Worm (Caenorhabditis elegans): Measurements from ENCODE around the gene fbxb-83.

ce11 chrIII:117857-118256 is 27.2 kb downstream of the fbxb-83 start:
- TF ChIP-seq flt-1 (GFP tag; IDR thresholded peaks at IDR 0.05) = no peak
- TF ChIP-seq ztf-23 (GFP tag; IDR thresholded peaks at IDR 0.05) = no peak
- no peak for TF ChIP-seq T22C8.4 (GFP tag; IDR thresholded peaks at IDR 0.05)
- TF ChIP-seq cog-1 (tag; optimal IDR thresholded peaks at IDR 0.05) = no peak
- no peak for TF ChIP-seq tab-1 (GFP tag; IDR thresholded peaks at IDR 0.05)

Data from whole organism, midembryonic.